Worm (Caenorhabditis elegans): ENCODE data around the gene M151.10.

M151.10 gene

DNA sequence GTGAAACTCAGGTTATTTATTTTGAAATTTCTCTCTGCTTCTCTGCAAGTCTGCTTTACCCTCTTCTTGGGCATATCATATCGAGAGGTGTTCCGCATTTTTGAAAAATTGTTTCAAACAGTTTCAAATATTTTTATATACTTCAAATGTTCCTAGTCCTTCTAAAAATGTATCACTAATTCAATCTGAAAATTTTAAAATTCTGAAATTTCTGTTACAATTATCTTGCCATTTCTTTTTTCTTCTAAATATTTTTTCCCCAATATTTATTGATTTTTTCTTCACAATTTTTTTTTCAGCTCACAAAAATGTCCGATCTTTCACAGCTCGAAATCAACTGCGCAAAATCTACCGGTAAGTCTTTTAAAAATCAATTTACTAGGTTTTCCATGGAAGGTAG lies 19.7 kb upstream of the M151.10 start, which contains the start of gene F19B10.4:
TSS of gene F19B10.4 (plus strand) at position 301 of the 400 bp plus-strand sequence.
- TF ChIP-seq tbx-8 (GFP tag; optimal IDR thresholded peaks at IDR 0.05) (no peak), ces-1 (GFP tag; optimal IDR thresholded peaks at IDR 0.05) (no peak), elt-1 (tag; optimal IDR thresholded peaks at IDR 0.05; ENCODE audit: borderline replicate concordance, insufficient read depth) (no peak), drap-1 (GFP tag; optimal IDR thresholded peaks at IDR 0.05) (no peak)

DNA sequence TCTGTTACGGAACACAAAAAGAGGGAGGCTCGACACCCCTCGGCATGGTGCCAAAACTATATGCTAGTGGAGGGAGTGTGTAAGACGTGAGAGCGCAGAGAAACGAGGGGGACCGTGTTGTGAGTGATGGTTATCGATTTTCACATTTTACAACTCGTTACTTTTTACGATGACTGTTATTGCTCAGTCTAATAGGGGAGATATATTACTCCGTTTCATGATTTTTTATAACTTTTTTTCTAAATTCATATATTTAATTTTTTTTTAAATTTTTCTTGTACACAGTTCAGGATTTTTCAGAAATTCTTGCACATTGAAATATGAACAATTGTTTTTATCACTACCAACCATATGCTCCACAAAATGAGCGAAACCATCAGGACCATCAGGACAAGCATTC lies 15.3 kb upstream of the M151.10 start, which contains the start of gene F19B10.5:
TSS of gene F19B10.5 (plus strand) at position 301 of the 400 bp plus-strand sequence.
- TF ChIP-seq cnd-1 (tag; optimal IDR thresholded peaks at IDR 0.05) (no peak), elt-3 (tag; optimal IDR thresholded peaks at IDR 0.05) (no peak), lin-32 (GFP tag; optimal IDR thresholded peaks at IDR 0.05) (no peak)

DNA sequence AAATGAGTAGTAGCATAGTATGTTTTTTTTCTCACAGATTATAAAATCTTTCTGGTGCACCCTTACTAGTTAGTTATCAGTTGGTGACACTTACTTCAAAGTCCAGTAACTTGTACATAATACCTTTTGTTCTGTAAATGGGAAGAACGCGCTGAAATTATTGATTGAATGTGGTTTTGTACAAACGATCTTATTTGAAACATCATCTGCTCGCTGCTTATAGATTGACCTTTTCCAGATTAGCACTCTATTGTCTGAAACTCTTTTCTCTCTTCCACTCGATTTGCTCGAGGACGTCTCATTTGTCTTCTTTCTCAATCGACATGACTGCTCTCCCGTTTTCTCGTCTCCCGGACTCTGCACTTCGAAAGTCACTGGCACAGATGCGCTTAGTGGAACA lies 7.0 kb upstream of the M151.10 start, which contains the start of gene fbxb-33:
TSS of gene fbxb-33 (plus strand) at position 301 of the 400 bp plus-strand sequence.
- TF ChIP-seq ces-1 (GFP tag; optimal IDR thresholded peaks at IDR 0.05) (no peak), lin-32 (GFP tag; optimal IDR thresholded peaks at IDR 0.05) (no peak), snpc-4 (tag; optimal IDR thresholded peaks at IDR 0.05) (no peak), hlh-1 (tag; optimal IDR thresholded peaks at IDR 0.05) (no peak), unc-120 (tag; optimal IDR thresholded peaks at IDR 0.05; ENCODE audit: poor library complexity, severe bottlenecking) (no peak), elt-1 (tag; optimal IDR thresholded peaks at IDR 0.05; ENCODE audit: borderline replicate concordance, insufficient read depth) (no peak), bed-3 (GFP tag; optimal IDR thresholded peaks at IDR 0.05) (no peak), flh-1 (GFP tag; optimal IDR thresholded peaks at IDR 0.05) (no peak), ham-2 (GFP tag; optimal IDR thresholded peaks at IDR 0.05) (no peak), unc-39 (tag; optimal IDR thresholded peaks at IDR 0.05) (no peak), nhr-76 (tag; optimal IDR thresholded peaks at IDR 0.05) (no peak), sptf-1 (tag; optimal IDR thresholded peaks at IDR 0.05) (no peak)

DNA sequence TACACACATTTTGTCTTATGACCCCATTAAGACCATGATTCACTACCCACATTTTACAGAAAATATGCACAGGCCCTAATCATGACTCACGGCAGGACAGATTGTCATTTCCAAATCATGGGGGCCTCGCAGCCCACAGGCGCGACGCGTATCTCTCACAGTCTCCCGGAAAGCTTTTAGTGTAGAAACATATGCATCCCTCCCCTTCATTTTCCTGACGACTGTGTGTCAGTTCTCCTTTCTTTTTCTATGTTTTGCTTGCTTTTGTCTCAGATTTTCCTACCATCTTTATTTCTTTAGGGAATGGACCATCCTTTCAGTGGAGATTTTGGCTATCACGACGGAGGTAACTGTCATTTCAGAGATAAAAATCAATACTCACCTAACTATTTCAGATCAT lies 1.1 kb upstream of the M151.10 start, which contains the start of gene M151.1:
TSS of gene M151.1 (plus strand) at position 301 of the 400 bp plus-strand sequence.
- no peak for TF ChIP-seq blmp-1 (tag; optimal IDR thresholded peaks at IDR 0.05)
- TF ChIP-seq sptf-1 (tag; optimal IDR thresholded peaks at IDR 0.05), result no peak
- no peak for TF ChIP-seq ham-2 (GFP tag; optimal IDR thresholded peaks at IDR 0.05)
- TF ChIP-seq zip-8 (tag; optimal IDR thresholded peaks at IDR 0.05), result no peak
- no peak for TF ChIP-seq nhr-12 (tag; optimal IDR thresholded peaks at IDR 0.05)
- no peak for TF ChIP-seq flh-1 (GFP tag; optimal IDR thresholded peaks at IDR 0.05)
- no peak for TF ChIP-seq nhr-28 (tag; optimal IDR thresholded peaks at IDR 0.05)
- TF ChIP-seq ceh-43 (GFP tag; optimal IDR thresholded peaks at IDR 0.05), result no peak
- no peak for TF ChIP-seq unc-62 (GFP tag; optimal IDR thresholded peaks at IDR 0.05)
- no peak for TF ChIP-seq ztf-11 (tag; optimal IDR thresholded peaks at IDR 0.05)
- TF ChIP-seq nhr-76 (tag; optimal IDR thresholded peaks at IDR 0.05), result no peak
- no peak for TF ChIP-seq mls-2 (tag; optimal IDR thresholded peaks at IDR 0.05)

DNA sequence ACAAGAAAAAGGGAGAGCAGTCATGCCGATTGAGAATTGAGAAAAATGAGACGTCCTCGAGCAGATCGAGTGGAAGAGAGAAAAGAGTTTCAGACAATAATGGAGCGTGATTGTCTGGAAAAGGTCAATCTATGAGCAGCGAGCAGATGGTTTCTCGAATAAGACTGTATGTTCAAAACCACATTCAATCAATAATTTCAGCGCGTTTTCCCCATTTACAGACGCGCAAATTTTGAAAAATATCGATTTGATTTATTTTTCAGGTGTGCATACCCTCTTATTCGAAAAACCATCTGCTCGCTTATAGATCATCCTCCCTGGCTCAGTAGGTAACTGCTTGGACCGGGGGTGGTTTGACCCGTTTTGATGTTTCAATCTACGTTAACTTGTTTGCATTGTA lies 859 bp downstream of the M151.10 start, which contains the start of gene fbxb-31:
TSS of gene fbxb-31 (minus strand) at position 101 of the 400 bp plus-strand sequence.
- TF ChIP-seq snpc-4 (tag; optimal IDR thresholded peaks at IDR 0.05) (no peak), unc-62 (GFP tag; optimal IDR thresholded peaks at IDR 0.05) (no peak), mab-5 (tag; optimal IDR thresholded peaks at IDR 0.05) (no peak), pha-4 (tag; optimal IDR thresholded peaks at IDR 0.05) (no peak), ceh-83 (GFP tag; optimal IDR thresholded peaks at IDR 0.05) (no peak), hlh-1 (tag; optimal IDR thresholded peaks at IDR 0.05) (no peak), mls-2 (tag; optimal IDR thresholded peaks at IDR 0.05) (no peak), ztf-11 (tag; optimal IDR thresholded peaks at IDR 0.05) (no peak), M03D4.4 (tag; optimal IDR thresholded peaks at IDR 0.05) (no peak), elt-1 (tag; optimal IDR thresholded peaks at IDR 0.05; ENCODE audit: borderline replicate concordance, insufficient read depth) (no peak), nhr-76 (tag; optimal IDR thresholded peaks at IDR 0.05) (no peak), ceh-39 (tag; optimal IDR thresholded peaks at IDR 0.05) (no peak), zip-8 (tag; optimal IDR thresholded peaks at IDR 0.05) (no peak), flh-1 (GFP tag; optimal IDR thresholded peaks at IDR 0.05) (no peak), nhr-2 (tag; optimal IDR thresholded peaks at IDR 0.05) (no peak), mep-1 (tag; optimal IDR thresholded peaks at IDR 0.05) (no peak), lin-13 (tag; optimal IDR thresholded peaks at IDR 0.05) (no peak), elt-3 (tag; optimal IDR thresholded peaks at IDR 0.05) (no peak), sem-2 (GFP tag; optimal IDR thresholded peaks at IDR 0.05) (no peak)
